Worm (Caenorhabditis elegans) whole organism, mixed stage, embryonic: Measurements from ENCODE around the gene B0564.2.

Experiments
- blmp-1 ChIP-seq: fragments of 150-350 bp; optimal IDR thresholded peaks from 2 replicates; lab custom pipeline; 2014; ENCODE audit warnings: missing biosample characterization, missing genetic modification characterization
- elt-1 ChIP-seq: sonication (generic microtip); optimal IDR thresholded peaks from 2 replicates; lab custom pipeline; 2017; ENCODE audit warnings: missing genetic modification characterization, mild to moderate bottlenecking, missing compliant biosample characterization, antibody characterized with exemption, moderate library complexity, borderline replicate concordance; ENCODE audit not compliant: insufficient read depth
- hlh-1 ChIP-seq: fragments of 150-350 bp; optimal IDR thresholded peaks from 2 replicates; lab custom pipeline; 2014; ENCODE audit warnings: missing biosample characterization, missing genetic modification reagents, missing genetic modification characterization
- lsy-2 ChIP-seq: fragments of 150-350 bp; optimal IDR thresholded peaks from 2 replicates; lab custom pipeline; 2014; ENCODE audit warnings: missing biosample characterization, missing genetic modification characterization
- nhr-237 ChIP-seq: fragments of 150-350 bp; optimal IDR thresholded peaks from 2 replicates; lab custom pipeline; 2014; ENCODE audit warnings: missing biosample characterization, missing genetic modification characterization
- nhr-76 ChIP-seq: sonication (generic microtip); optimal IDR thresholded peaks from 2 replicates; lab custom pipeline; 2017; ENCODE audit warnings: missing biosample characterization, missing genetic modification characterization
- pha-4 ChIP-seq: fragments of 150-350 bp; optimal IDR thresholded peaks from 2 replicates; lab custom pipeline; 2018; ENCODE audit warnings: missing biosample characterization, missing genetic modification reagents, missing genetic modification characterization
- snpc-4 ChIP-seq: fragments of 150-350 bp; optimal IDR thresholded peaks from 2 replicates; lab custom pipeline; 2014; ENCODE audit warnings: missing biosample characterization, missing genetic modification characterization
- unc-39 ChIP-seq: fragments of 150-350 bp; optimal IDR thresholded peaks from 2 replicates; lab custom pipeline; 2014; ENCODE audit warnings: missing biosample characterization, missing genetic modification characterization
- unc-62 ChIP-seq: fragments of 150-350 bp; optimal IDR thresholded peaks from 2 replicates; lab custom pipeline; 2014; ENCODE audit warnings: missing biosample characterization, missing genetic modification reagents, missing genetic modification characterization
- zip-8 ChIP-seq: fragments of 150-350 bp; optimal IDR thresholded peaks from 2 replicates; lab custom pipeline; 2014; ENCODE audit warnings: missing biosample characterization, missing genetic modification characterization
- ztf-11 ChIP-seq: fragments of 150-350 bp; optimal IDR thresholded peaks from 2 replicates; lab custom pipeline; 2014; ENCODE audit warnings: missing biosample characterization, missing genetic modification characterization

- TF ChIP-seq pha-4 (tag; lab: Kevin White, UChicago) (no peak), unc-62 (GFP tag; lab: Kevin White, UChicago) (no peak), unc-39 (tag; lab: Kevin White, UChicago) (no peak), blmp-1 (tag; lab: Kevin White, UChicago) (no peak), nhr-76 (tag; lab: Kevin White, UChicago) (no peak), hlh-1 (tag; lab: Kevin White, UChicago) (no peak), nhr-237 (tag; lab: Kevin White, UChicago) (no peak), elt-1 (tag; lab: Kevin White, UChicago) (no peak), zip-8 (tag; lab: Kevin White, UChicago) (no peak), lsy-2 (tag; lab: Kevin White, UChicago) (no peak), snpc-4 (tag; lab: Kevin White, UChicago) (no peak), ztf-11 (no peak)
Measured at ce11 chrIV:13085675-13086074, 21.8 kb upstream of the B0564.2 start.
